Worm (Caenorhabditis elegans): ENCODE data around the gene ets-5.

ets-5 gene

DNA sequence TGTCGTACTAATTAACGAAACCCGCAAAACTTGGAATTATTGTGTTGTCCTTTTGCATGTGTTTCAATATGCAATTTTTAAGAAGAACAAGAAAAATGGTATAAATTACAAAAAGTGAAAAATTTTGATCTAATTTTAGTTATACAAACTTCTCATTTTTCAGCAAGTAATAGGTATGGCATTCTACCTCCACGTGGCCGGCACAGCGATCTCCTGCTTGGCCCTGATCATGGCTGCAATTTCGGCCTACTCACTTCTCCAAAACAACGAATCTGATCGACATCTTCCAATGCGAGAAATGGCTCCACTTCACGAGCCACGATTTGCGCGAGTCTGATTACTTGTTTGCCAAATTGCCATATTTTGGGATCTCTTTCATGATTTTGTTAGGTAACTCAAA is 10.4 kb downstream of the ets-5 start:
- TF ChIP-seq sptf-1 (tag; optimal IDR thresholded peaks at IDR 0.05) (no peak), ham-2 (GFP tag; optimal IDR thresholded peaks at IDR 0.05) (no peak), nhr-28 (tag; optimal IDR thresholded peaks at IDR 0.05) (no peak), elt-1 (tag; optimal IDR thresholded peaks at IDR 0.05; ENCODE audit: borderline replicate concordance, insufficient read depth) (no peak), nhr-12 (tag; optimal IDR thresholded peaks at IDR 0.05) (no peak), ceh-83 (GFP tag; optimal IDR thresholded peaks at IDR 0.05) (no peak), unc-62 (GFP tag; optimal IDR thresholded peaks at IDR 0.05) (no peak), flh-1 (GFP tag; optimal IDR thresholded peaks at IDR 0.05) (no peak), lin-32 (GFP tag; optimal IDR thresholded peaks at IDR 0.05) (no peak), lsy-2 (tag; optimal IDR thresholded peaks at IDR 0.05) (no peak), unc-120 (tag; optimal IDR thresholded peaks at IDR 0.05; ENCODE audit: poor library complexity, severe bottlenecking) (no peak), ceh-43 (GFP tag; optimal IDR thresholded peaks at IDR 0.05) (no peak), tbx-8 (GFP tag; optimal IDR thresholded peaks at IDR 0.05) (no peak), zip-8 (tag; optimal IDR thresholded peaks at IDR 0.05) (no peak), mep-1 (tag; optimal IDR thresholded peaks at IDR 0.05) (no peak), M03D4.4 (tag; optimal IDR thresholded peaks at IDR 0.05) (no peak), nhr-237 (tag; optimal IDR thresholded peaks at IDR 0.05) (no peak), cnd-1 (tag; optimal IDR thresholded peaks at IDR 0.05) (no peak)

DNA sequence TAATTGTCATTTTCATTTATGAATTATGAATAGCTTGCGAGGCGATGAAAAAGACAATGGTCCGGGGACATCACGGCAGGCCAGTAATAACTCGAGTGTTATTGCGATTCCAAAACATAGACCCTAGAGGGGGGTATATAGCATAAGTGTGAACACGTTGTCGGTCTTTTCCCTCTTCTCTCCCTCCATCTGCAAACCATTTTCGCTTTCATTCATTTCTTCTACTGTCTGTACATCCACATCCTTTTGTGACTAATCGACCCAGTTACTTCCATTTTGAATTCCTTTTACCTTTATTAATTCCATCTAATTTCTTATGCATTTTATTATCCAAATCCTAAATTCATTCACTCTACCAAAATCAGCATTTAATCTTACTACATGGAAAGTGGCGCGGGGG is 13.3 kb downstream of the ets-5 start:
- TF ChIP-seq zip-8 (tag; optimal IDR thresholded peaks at IDR 0.05), result no peak
- peak; percentile 19 for TF ChIP-seq blmp-1 (tag; optimal IDR thresholded peaks at IDR 0.05)

DNA sequence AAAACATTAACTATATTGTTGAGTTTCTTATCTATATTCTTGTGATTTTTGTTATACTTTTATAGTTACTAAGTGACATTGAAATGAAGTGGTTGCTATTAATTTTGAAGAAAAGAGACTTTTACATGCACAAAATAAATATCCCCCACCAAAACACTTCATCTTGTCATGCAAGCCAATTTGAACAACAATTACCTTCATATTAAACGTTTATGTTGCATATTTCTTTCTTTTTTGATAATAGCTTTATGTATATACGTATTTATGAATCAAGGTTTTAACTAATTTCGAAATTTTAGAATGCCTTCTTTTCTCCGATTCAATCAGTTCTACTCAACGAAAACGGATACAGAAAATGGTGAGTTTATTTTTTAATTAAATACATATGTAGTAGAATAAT is 16.5 kb downstream of the ets-5 start, which contains the start of gene clc-7:
Gene clc-7 (plus strand): TSS at position 301 of the 400 bp plus-strand sequence.
- no peak for TF ChIP-seq lin-13 (tag; optimal IDR thresholded peaks at IDR 0.05)
- no peak for TF ChIP-seq cnd-1 (tag; optimal IDR thresholded peaks at IDR 0.05)
- TF ChIP-seq hlh-1 (tag; optimal IDR thresholded peaks at IDR 0.05), result no peak

DNA sequence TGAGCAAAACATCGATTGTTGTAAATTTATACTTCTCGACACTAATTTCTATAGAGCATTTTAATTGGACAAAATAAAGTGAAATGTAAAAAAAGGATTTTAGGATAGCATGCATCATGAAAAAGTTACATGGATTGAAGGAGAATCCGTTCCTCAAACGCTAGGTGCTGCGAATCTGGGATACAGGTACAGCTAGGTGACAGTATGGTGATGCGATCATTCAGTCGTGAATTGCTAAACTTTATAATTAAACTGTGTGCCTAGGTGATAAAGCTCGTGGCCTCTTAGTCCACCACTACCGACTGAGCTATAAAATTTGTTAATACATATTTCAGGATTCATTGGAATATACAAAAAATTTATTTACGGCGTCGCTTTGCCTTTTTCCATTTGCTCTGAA is 17.8 kb downstream of the ets-5 start:
- no peak for TF ChIP-seq elt-3 (tag; optimal IDR thresholded peaks at IDR 0.05)
- TF ChIP-seq ceh-83 (GFP tag; optimal IDR thresholded peaks at IDR 0.05), result no peak
- TF ChIP-seq sptf-1 (tag; optimal IDR thresholded peaks at IDR 0.05), result no peak
- TF ChIP-seq lin-13 (tag; optimal IDR thresholded peaks at IDR 0.05), result no peak
- TF ChIP-seq unc-39 (tag; optimal IDR thresholded peaks at IDR 0.05), result no peak
- no peak for TF ChIP-seq ceh-43 (GFP tag; optimal IDR thresholded peaks at IDR 0.05)
- no peak for TF ChIP-seq nhr-2 (tag; optimal IDR thresholded peaks at IDR 0.05)
- no peak for TF ChIP-seq nhr-28 (tag; optimal IDR thresholded peaks at IDR 0.05)
- no peak for TF ChIP-seq snpc-4 (tag; optimal IDR thresholded peaks at IDR 0.05)
- no peak for TF ChIP-seq lsy-2 (tag; optimal IDR thresholded peaks at IDR 0.05)
- TF ChIP-seq mls-2 (tag; optimal IDR thresholded peaks at IDR 0.05), result no peak
- no peak for TF ChIP-seq nhr-237 (tag; optimal IDR thresholded peaks at IDR 0.05)

DNA sequence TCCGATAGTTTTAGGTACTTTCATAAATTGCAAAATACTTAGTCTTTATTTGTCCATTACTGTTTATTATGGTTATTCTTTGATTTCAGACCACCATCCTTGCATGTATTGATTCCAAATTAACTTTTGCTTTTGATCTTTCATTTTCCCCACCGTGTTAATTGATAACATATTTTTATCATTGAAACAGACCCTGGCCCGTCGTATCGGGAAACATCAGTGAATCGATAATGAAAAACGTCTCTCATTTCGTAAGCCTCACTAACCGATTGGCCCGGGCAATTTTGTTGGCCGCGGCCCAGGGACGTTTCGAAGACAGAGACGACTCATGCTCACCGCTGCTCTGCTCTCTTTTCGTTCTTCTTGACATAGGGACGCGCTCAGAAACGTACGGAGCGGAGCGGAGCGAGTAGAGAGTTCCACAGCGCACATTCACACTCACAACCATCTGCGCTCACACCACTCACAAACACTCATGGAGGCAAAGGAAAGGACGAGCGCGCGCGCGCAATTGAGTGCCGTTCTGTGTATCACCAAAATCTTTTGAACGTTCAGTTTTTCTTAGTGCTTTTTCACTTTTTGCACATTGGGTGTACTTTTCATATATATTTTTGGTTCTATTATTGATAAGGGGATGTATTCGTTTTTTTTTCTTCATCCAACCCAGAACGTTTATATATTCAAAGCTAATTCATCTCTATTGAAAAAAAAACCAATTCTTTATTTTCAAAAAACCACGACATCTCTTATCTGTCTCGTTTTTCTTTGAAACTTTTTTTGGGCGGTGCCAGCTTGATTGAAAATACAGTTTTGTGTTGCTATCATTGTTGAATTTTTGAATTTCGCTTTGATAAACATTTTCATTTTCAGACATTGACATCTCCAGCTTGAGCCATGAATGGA is 20.3 kb downstream of the ets-5 start, which contains the start of gene C24H10.2:
Gene C24H10.2 (plus strand): TSS at position 853 of the 903 bp plus-strand sequence.
- TF ChIP-seq ces-1 (GFP tag; optimal IDR thresholded peaks at IDR 0.05) (no peak), elt-1 (tag; optimal IDR thresholded peaks at IDR 0.05; ENCODE audit: borderline replicate concordance, insufficient read depth) (no peak), mep-1 (tag; optimal IDR thresholded peaks at IDR 0.05) (no peak), flh-1 (GFP tag; optimal IDR thresholded peaks at IDR 0.05) (no peak), blmp-1 (tag; optimal IDR thresholded peaks at IDR 0.05) (no peak), nhr-12 (tag; optimal IDR thresholded peaks at IDR 0.05) (no peak), bed-3 (GFP tag; optimal IDR thresholded peaks at IDR 0.05) (no peak), lin-32 (GFP tag; optimal IDR thresholded peaks at IDR 0.05) (no peak), ceh-83 (GFP tag; optimal IDR thresholded peaks at IDR 0.05) (no peak), nhr-2 (tag; optimal IDR thresholded peaks at IDR 0.05) (no peak), M03D4.4 (tag; optimal IDR thresholded peaks at IDR 0.05) (no peak), unc-62 (GFP tag; optimal IDR thresholded peaks at IDR 0.05) (no peak), ceh-39 (tag; optimal IDR thresholded peaks at IDR 0.05) (no peak), unc-39 (tag; optimal IDR thresholded peaks at IDR 0.05) (no peak), nhr-237 (tag; optimal IDR thresholded peaks at IDR 0.05) (no peak), cnd-1 (tag; optimal IDR thresholded peaks at IDR 0.05) (peak; percentile 48), sem-2 (GFP tag; optimal IDR thresholded peaks at IDR 0.05) (no peak), nhr-76 (tag; optimal IDR thresholded peaks at IDR 0.05) (no peak), pha-4 (tag; optimal IDR thresholded peaks at IDR 0.05) (peak; percentile 48), snpc-4 (tag; optimal IDR thresholded peaks at IDR 0.05) (no peak), zip-8 (tag; optimal IDR thresholded peaks at IDR 0.05) (no peak), ztf-11 (tag; optimal IDR thresholded peaks at IDR 0.05) (no peak), hlh-1 (tag; optimal IDR thresholded peaks at IDR 0.05) (no peak), ham-2 (GFP tag; optimal IDR thresholded peaks at IDR 0.05) (no peak), unc-120 (tag; optimal IDR thresholded peaks at IDR 0.05; ENCODE audit: poor library complexity, severe bottlenecking) (peak; percentile 45), nhr-28 (tag; optimal IDR thresholded peaks at IDR 0.05) (no peak), tbx-8 (GFP tag; optimal IDR thresholded peaks at IDR 0.05) (no peak), elt-3 (tag; optimal IDR thresholded peaks at IDR 0.05) (no peak), sptf-1 (tag; optimal IDR thresholded peaks at IDR 0.05) (peak; percentile 9), mls-2 (tag; optimal IDR thresholded peaks at IDR 0.05) (peak; percentile 27), lsy-2 (tag; optimal IDR thresholded peaks at IDR 0.05) (no peak), ceh-43 (GFP tag; optimal IDR thresholded peaks at IDR 0.05) (no peak), lin-13 (tag; optimal IDR thresholded peaks at IDR 0.05) (peak; percentile 3), drap-1 (GFP tag; optimal IDR thresholded peaks at IDR 0.05) (peak; percentile 22), mab-5 (tag; optimal IDR thresholded peaks at IDR 0.05) (no peak)

Data from whole organism, mixed stage, embryonic.